Worm (Caenorhabditis elegans): ENCODE results near the gene C05D11.8.
A peak's percentile ranks its signal among the peaks of the same experiment; 100 is the strongest.

- no peak for TF ChIP-seq hsf-1 (GFP tag; IDR thresholded peaks at IDR 0.05)
- TF ChIP-seq ceh-27 (GFP tag; optimal IDR thresholded peaks at IDR 0.05) = no peak
- no peak for TF ChIP-seq dpl-1 (GFP tag; optimal IDR thresholded peaks at IDR 0.05)
- no peak for TF ChIP-seq snpc-4 (GFP tag; optimal IDR thresholded peaks at IDR 0.05)
- no peak for TF ChIP-seq snpc-4 (tag; optimal IDR thresholded peaks at IDR 0.05)
- TF ChIP-seq repo-1 (tag; optimal IDR thresholded peaks at IDR 0.05) = no peak
- no peak for TF ChIP-seq nhr-90 (tag; optimal IDR thresholded peaks at IDR 0.05)
- TF ChIP-seq hrde-1 (tag; optimal IDR thresholded peaks at IDR 0.05; ENCODE audit: borderline replicate concordance) = no peak
- no peak for TF ChIP-seq ceh-91 (GFP tag; IDR thresholded peaks at IDR 0.05)
- TF ChIP-seq nfya-1 (tag; optimal IDR thresholded peaks at IDR 0.05; ENCODE audit: borderline replicate concordance, insufficient read depth) = no peak
- no peak for TF ChIP-seq F49E8.2 (tag; optimal IDR thresholded peaks at IDR 0.05; ENCODE audit: insufficient read depth)
- no peak for TF ChIP-seq snpc-3.4 (tag; optimal IDR thresholded peaks at IDR 0.05)
- peak; percentile 84 for TF ChIP-seq F33H1.4 (GFP tag; IDR thresholded peaks at IDR 0.05)
These were observed 37.8 kb upstream of the C05D11.8 start, which contains the start of gene nduf-2.2 for ce11 chrIII:6464913-6465312.
